Worm (Caenorhabditis elegans): ENCODE data around the gene hmgr-1.
A peak's percentile ranks its signal among the peaks of the same experiment; 100 is the strongest.

- TF ChIP-seq hmg-4 (GFP tag; optimal IDR thresholded peaks at IDR 0.05) = peak; percentile 15
- no peak for TF ChIP-seq F13C5.2 (tag; optimal IDR thresholded peaks at IDR 0.05)
- no peak for TF ChIP-seq B0310.2 (tag; optimal IDR thresholded peaks at IDR 0.05)
These were observed 19.2 kb downstream of the hmgr-1 start for ce11 chrIII:7378522-7378921.

Measured in whole organism, early embryonic.